Fruit fly (Drosophila melanogaster) whole organism, prepupa: ENCODE results near the gene CG16825.

Experiments used
- Eip75B ChIP-seq: fragments of 200-800 bp; sonication (Bioruptor generic); optimal IDR thresholded peaks from 3 replicates; lab custom pipeline; 2016; ENCODE audit warnings: missing biosample characterization, missing genetic modification characterization
- Ets21C ChIP-seq: fragments of 200-800 bp; sonication (Bioruptor generic); optimal IDR thresholded peaks from 3 replicates; lab custom pipeline; 2016; ENCODE audit warnings: missing biosample characterization, missing genetic modification characterization
- Hr4 ChIP-seq: fragments of 200-800 bp; sonication (Bioruptor generic); optimal IDR thresholded peaks from 3 replicates; lab custom pipeline; 2016; ENCODE audit warnings: missing biosample characterization, missing genetic modification characterization
- topi ChIP-seq: fragments of 200-800 bp; sonication (Bioruptor generic); optimal IDR thresholded peaks from 3 replicates; lab custom pipeline; 2016; ENCODE audit warnings: missing biosample characterization, missing genetic modification characterization

DNA sequence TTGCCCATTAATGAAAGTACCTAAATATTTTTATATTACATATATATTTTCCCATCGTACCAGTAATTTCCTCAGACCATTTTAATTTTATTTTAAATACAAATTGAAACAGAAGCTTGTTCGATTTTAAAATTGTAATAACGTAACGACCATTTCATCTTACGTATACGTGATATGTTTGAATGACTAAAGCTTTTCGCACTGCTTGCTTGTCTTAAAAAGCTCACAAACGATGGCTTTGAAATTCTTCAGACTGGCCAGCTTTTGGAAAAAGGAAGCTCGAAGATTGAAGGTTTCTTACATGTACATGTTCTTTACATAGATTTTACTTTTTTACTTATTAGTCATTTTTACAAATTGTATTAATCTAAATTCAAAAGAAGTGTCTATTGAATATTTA lies 28.1 kb downstream of the CG16825 start:
- no peak for TF ChIP-seq Ets21C
- TF ChIP-seq Hr4 (GFP tag; lab: Kevin White, UChicago), result no peak
- TF ChIP-seq Eip75B, result no peak
- TF ChIP-seq topi (GFP tag; lab: Kevin White, UChicago), result no peak
